Fruit fly (Drosophila melanogaster) S2 (cell line): Measurements from ENCODE around the gene CG7231.

Source experiments
- CG8478 ChIP-seq: fragments of >200 bp; optimal IDR thresholded peaks from 2 replicates; lab custom pipeline; 2018
- CTCF ChIP-seq, 2 experiments: fragments of >200 bp; optimal IDR thresholded peaks; 2 replicates each; lab custom pipeline; 2018

DNA sequence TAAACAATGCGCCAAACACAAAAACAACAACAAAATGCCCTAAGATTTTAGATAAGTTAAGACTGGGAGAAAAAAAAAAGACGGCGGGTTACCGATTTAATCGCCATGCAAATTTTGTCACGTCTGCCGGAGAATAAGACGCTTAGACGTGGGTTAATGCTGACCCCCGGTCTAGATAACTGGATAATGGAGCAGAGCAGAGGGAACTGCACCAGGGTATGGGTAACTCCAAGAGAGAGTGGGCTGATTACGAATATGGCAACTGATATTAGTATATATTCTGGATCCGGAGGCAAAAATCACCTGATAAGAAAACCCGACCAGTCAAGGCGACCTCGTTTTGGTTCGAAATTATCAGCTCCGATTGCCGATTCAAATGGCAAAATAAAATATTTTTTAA, 13.7 kb upstream of the CG7231 start:
- no peak for TF ChIP-seq CG8478 (lab: Kevin White, UChicago)
- no peak for TF ChIP-seq CTCF (optimal IDR thresholded peaks at IDR 0.05; lab: Kevin White, UChicago)
